Fruit fly (Drosophila melanogaster) S2 (cell line): ENCODE data around the gene CG4951.
A peak's percentile ranks its signal among the peaks of the same experiment; 100 is the strongest.
"Not testable (repeated sequence)": the region's sequence is repeated elsewhere in the genome, so short reads cannot be mapped to it uniquely, and the experiment has no call there.

Experiments used
- CG8478 ChIP-seq: fragments of >200 bp; optimal IDR thresholded peaks from 2 replicates; lab custom pipeline; 2018
- CTCF ChIP-seq, 2 experiments: fragments of >200 bp; optimal IDR thresholded peaks; 2 replicates each; lab custom pipeline; 2018

CG4951 gene

DNA sequence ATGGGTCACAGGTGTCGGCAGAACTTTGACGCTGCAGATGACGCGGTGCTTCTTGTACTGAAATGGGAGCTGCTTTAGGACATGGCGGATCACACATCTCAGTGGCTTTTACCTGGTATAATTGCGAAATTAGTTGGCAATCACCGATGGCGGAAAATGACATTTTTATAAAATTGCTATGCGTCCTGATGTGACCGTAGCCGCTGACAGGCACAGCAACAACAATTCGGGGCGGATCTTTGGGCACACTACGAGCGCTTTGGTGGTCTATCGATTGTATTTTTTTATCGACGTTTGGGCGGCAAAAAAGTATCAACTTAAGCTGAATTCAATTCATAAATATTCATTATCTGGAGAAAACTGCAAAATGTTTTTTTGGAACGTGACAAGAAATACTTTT, at the start of gene CG4951:
TSS of gene CG4951 (minus strand) at position 223 of the 400 bp plus-strand sequence.
- TF ChIP-seq CG8478 (lab: Kevin White, UChicago) (no peak), CTCF (optimal IDR thresholded peaks at IDR 0.05; lab: Kevin White, UChicago) (no peak)

DNA sequence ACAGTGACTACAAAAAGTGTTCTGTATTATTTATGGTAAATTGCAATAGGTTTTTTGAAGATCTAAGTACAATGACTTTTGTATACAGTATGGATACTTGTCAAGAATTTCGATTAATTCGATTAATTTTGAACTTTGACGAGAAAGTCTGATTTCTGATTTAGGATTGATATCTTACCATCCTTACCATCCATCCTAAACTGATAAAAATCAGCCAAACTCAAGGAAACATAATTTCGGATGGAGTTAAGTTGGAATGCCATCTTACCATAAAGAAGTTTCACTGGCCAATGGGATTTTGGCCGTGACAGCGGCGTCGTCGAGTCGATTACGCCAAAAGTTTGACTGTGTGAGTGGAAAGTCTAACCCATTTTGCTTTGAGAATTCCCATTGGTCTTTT, 36.7 kb upstream of the CG4951 start, which contains the start of gene CG4815:
TSS of gene CG4815 (minus strand) at position 101 of the 400 bp plus-strand sequence.
- TF ChIP-seq CTCF (optimal IDR thresholded peaks at IDR 0.05; lab: Kevin White, UChicago) (no peak), CG8478 (lab: Kevin White, UChicago) (no peak)

DNA sequence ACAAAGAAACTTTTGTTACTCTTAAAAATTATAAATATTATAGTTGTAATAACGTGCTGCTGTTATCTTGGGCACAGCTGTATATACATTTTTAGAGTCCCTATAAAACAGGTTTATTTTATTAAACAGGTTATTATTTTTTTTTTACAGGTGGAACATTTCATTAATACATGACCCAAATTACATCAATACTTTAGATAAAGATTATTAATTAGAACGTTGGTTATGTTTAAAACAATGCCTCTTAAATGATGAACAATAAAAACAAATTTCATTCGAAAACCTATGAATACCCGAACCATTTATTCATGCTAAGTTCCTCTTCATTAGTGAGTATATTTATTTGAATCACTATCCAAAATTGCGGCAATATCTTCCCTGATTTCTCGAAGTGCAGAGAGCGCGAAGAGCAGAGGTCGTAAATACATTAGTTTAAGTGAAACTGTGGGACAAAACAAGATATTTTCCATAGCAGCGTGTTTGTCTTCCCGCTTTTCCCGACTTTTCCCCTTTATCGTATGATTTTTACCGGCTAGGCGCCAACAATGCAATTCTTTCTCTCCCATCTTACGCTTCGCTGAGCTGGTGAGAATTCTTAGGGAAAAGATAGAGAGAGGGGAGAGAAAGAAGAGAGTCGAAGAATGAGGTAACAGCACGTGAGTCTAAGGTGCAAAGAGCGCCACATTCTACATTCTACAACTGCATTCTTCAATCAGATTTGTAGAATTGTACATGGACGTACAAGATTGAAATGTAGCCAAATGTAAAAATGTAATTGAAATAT, 34.9 kb upstream of the CG4951 start:
- TF ChIP-seq CTCF (optimal IDR thresholded peaks at IDR 0.05; lab: Kevin White, UChicago): no peak
- no peak for TF ChIP-seq CG8478 (lab: Kevin White, UChicago)

DNA sequence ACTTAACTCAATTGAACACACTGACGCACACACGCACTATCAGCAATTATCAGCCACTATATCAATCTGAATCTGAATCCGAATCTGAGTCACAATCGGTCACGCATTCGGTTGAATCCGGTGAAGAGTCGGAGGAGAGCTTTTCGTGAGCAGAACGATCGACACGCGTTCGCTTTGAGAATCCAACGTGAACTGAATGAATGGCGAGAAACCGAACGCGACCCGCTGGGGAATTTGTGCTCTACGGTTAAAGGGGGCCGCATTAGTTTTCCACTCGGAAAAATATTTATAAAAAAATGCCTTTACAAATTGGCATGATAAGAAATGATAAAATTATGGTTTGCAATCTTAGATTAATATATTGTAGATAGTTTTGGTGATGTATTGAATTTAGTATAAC, 34.3 kb upstream of the CG4951 start, which contains the start of gene betaTub97EF:
TSS of gene betaTub97EF (minus strand) at position 196 of the 400 bp plus-strand sequence.
- TF ChIP-seq CTCF (optimal IDR thresholded peaks at IDR 0.05; lab: Kevin White, UChicago): no peak
- TF ChIP-seq CG8478 (lab: Kevin White, UChicago): no peak

DNA sequence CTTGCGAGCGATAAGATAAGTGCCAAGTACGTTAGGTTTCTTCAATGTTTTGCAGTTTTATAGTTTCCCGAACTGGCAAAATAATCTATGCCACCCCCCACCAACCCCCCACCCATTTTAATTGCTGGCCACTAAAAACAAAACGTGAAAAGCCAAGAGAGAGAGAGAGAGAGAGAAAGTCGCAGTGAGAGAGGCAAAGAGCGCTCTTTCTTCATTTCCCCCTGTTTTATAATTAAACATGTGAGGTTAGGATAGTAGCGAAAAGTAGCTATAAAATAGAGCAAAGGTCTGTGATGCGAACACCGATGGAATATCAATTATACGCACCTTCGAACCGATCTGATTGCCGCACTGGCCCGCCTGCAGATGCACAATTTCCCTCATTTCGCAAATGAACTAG, 33.9 kb upstream of the CG4951 start:
- TF ChIP-seq CG8478 (lab: Kevin White, UChicago): no peak
- TF ChIP-seq CTCF (optimal IDR thresholded peaks at IDR 0.05; lab: Kevin White, UChicago): no peak

DNA sequence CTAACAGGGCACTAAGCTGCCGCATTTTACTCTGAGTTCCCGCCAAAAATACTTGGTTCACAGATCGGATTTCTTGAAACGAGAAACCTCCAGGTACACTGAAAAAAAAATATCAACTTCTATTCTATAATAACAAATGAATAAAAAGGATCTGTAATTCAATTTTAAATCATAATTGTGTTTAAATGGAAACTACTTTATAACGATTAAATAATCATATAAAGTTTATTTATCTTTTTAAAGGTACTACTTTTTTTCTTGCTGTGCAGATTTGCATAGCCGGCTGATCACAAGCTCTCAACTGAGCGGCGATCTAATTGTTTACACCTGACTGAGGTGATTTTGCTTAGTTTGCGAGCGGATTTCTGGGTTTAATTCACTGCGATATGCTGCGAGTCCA, 33.4 kb upstream of the CG4951 start:
- TF ChIP-seq CTCF (optimal IDR thresholded peaks at IDR 0.05; lab: Kevin White, UChicago) (no peak), CG8478 (lab: Kevin White, UChicago) (no peak)

DNA sequence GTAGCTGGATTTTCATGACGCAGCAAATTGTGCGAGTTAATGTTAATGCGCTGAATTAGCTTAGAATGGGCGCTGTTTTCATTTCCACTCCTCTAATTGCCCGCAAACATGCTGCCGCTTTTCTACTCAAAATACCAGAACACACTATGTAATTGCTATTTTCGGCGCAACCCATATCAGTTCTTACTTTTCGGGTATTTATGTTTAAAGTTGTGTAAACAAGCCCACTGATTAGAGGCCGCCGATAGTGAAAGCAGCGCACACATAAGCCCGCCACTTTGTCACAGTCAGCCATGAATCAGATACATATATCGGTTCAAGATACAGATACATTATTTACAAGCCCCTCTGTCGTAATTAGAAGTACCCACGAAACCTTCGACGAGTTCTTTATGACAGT, 32.9 kb upstream of the CG4951 start:
- TF ChIP-seq CG8478 (lab: Kevin White, UChicago) (no peak), CTCF (optimal IDR thresholded peaks at IDR 0.05; lab: Kevin White, UChicago) (no peak)

DNA sequence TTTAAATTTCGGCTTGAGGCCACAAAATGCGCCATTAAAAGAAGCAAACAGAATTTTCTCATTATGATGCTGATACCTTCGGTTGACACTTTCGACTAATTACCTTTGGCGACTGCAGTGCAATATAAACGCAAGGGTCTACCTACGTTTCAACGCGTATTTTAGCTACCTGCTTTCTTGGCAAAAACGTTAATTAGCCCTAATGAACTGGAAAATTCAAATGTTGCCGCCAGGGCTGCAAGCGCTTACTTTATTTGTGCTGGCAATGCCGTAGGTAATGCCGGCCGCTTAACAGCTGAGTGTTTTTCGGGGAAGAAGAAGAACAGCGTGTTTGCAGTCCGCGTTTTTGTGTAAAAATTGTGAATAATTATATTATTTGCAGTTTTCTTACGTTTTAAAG, 9.2 kb upstream of the CG4951 start, which contains the start of the genes CG31131 and CG4849:
TSS of gene CG31131 (minus strand) at position 101 of the 400 bp plus-strand sequence.
TSS of gene CG4849 (plus strand) at position 297 of the 400 bp plus-strand sequence.
- TF ChIP-seq CG8478 (lab: Kevin White, UChicago); CTCF (optimal IDR thresholded peaks at IDR 0.05; lab: Kevin White, UChicago): not testable (repeated sequence)

DNA sequence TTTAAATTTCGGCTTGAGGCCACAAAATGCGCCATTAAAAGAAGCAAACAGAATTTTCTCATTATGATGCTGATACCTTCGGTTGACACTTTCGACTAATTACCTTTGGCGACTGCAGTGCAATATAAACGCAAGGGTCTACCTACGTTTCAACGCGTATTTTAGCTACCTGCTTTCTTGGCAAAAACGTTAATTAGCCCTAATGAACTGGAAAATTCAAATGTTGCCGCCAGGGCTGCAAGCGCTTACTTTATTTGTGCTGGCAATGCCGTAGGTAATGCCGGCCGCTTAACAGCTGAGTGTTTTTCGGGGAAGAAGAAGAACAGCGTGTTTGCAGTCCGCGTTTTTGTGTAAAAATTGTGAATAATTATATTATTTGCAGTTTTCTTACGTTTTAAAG, 6.6 kb upstream of the CG4951 start, which contains the start of gene CG31253:
TSS of gene CG31253 (minus strand) at position 101 of the 400 bp plus-strand sequence.
- not testable (repeated sequence) for TF ChIP-seq CTCF (optimal IDR thresholded peaks at IDR 0.05; lab: Kevin White, UChicago); CG8478 (lab: Kevin White, UChicago)

DNA sequence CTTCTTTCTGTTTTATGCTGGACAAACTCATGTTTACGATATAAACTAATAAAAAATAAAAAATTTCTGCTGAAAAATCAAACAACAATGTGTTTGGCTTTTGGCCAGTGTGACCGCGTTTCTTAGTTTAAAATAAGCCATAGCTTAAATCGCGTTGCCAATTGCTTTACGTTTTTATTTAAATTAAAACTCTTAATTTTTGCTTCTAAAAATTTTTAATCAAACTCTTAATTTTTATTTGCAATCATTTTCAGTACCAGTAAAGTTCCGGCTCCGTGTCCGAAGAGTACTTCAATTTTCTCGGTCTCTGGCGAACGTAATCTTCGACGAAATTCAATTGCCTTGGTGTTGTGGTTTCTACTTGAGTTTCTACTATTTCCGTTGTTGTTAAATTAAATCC, 5.2 kb upstream of the CG4951 start, which contains the start of the genes CG42487 and CG4884:
TSS of gene CG42487 (minus strand) at position 101 of the 400 bp plus-strand sequence.
TSS of gene CG4884 (minus strand) at position 101 of the 400 bp plus-strand sequence.
- not testable (repeated sequence) for TF ChIP-seq CTCF (optimal IDR thresholded peaks at IDR 0.05; lab: Kevin White, UChicago); CG8478 (lab: Kevin White, UChicago)

DNA sequence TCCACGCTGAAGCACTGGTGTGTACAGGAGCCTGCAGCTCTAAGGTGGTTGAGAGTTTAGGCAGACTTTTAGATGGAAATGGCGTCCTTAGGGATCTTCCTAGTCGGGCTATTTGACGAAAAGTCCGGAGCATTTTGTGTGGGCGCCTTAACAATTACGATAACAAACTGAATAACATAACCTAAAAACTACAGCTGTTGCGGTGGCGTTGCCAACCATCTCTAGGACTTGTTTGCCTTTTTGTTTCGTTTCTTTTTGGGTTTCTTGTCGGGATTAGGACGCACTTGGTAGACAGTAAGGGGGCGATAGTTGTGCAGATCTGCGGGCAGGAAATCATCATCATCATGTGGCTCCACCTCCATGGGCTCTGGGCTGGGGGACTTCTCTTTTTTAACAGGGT, 4.1 kb upstream of the CG4951 start:
- TF ChIP-seq CG8478 (lab: Kevin White, UChicago) (no peak), CTCF (optimal IDR thresholded peaks at IDR 0.05; lab: Kevin White, UChicago) (no peak)

DNA sequence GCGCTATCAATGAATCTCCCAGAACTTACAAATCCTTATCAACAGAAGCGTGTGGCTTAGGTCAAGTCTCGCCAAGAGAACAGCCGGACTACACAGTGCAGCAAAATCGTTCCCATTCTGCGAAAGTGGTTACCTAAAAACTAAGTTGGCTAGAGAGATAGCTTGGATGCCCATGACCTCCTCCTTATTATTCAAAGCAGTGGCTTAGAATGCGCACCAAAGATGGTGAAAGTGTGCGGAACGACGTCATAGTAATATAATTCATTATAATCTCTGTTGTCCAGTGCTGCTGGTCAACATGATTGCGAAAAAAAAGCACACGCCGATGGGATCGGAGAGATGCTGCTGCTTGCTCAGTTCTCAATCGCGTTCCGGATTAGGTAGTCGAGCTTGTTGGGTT, 621 bp upstream of the CG4951 start, which contains the start of gene Nep7:
TSS of gene Nep7 (plus strand) at position 385 of the 400 bp plus-strand sequence.
- TF ChIP-seq CG8478 (lab: Kevin White, UChicago): no peak
- TF ChIP-seq CTCF (optimal IDR thresholded peaks at IDR 0.05; lab: Kevin White, UChicago): no peak

DNA sequence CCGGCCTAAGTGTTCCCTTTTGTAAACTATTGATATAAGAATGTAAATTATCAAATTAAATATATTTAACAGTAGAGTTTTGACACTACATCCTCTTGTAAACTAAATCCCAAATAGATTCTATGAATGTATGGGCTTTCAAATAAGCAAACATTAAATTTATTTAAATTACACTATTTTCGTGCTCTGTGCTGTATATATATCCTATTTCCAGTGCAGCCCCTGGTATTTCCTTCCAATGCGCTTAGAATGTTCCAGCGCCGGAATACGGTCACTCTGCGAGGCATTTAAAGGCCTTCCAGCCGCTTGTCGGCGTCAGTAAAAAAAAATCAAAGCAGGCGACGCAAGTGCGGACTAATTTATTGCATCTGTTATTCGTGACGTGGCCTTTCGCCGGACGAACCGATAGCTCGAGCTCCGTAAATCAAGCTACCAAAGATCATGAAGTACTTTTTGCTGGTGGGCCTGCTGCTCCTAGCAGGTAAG, 5.4 kb downstream of the CG4951 start, which contains the start of gene Gp93:
TSS of gene Gp93 (plus strand) at position 291 of the 486 bp plus-strand sequence.
- TF ChIP-seq CG8478 (lab: Kevin White, UChicago) (no peak), CTCF (optimal IDR thresholded peaks at IDR 0.05; lab: Kevin White, UChicago) (no peak)

DNA sequence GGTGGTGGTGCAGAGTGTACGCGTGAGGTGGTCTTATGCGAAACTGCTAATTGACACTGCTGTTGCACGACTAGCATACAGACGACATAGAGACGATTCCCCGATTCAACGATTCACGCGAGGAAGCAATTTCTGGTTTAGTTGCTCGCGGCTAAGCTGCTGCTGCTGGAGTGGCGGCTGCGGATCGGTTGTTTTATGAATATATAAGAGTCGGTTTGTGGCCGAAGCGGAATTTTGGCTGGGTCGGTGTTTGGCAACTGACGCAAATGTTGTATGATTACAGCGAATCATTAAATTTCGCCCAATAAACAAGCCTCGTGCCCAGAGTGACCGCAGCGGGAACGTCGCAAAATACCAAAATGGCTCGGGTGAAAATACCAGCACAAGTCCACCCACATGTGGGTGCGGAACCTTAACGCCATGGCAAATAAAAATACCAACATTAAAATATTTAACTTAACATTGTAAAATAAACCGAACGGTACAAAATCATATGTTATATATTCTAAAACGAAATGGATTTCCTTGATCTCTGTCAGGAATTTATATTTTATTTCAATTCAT, 6.1 kb downstream of the CG4951 start, which contains the start of gene mfrn:
TSS of gene mfrn (minus strand) at position 340 of the 564 bp plus-strand sequence.
- no peak for TF ChIP-seq CG8478 (lab: Kevin White, UChicago)
- TF ChIP-seq CTCF (optimal IDR thresholded peaks at IDR 0.05; lab: Kevin White, UChicago): peak in 1 of 2 experiments; percentile 18
